Worm (Caenorhabditis elegans) whole organism, young adult: ENCODE data around the gene C34E11.2.

Source experiments
- C17E4.6 ChIP-seq: fragments of 200-800 bp; sonication (Bioruptor generic); IDR thresholded peaks from 2 replicates; pipeline ENCODE4 v1.3.6; 2022; ENCODE audit warnings: missing genetic modification reagents, missing genetic modification characterization, missing compliant biosample characterization
- ccch-3 ChIP-seq: fragments of 200-800 bp; sonication (Bioruptor generic); optimal IDR thresholded peaks from 2 replicates; lab custom pipeline; 2018; ENCODE audit warnings: mild to moderate bottlenecking, missing genetic modification characterization, missing compliant biosample characterization
- dpl-1 ChIP-seq: fragments of 150-350 bp; optimal IDR thresholded peaks from 2 replicates; lab custom pipeline; 2014; ENCODE audit warnings: missing biosample characterization, missing genetic modification reagents, missing genetic modification characterization
- him-1 ChIP-seq: sonication (generic microtip); optimal IDR thresholded peaks from 2 replicates; lab custom pipeline; 2016; ENCODE audit warnings: missing genotype, missing genetic modification reagents, missing genetic modification characterization, missing compliant biosample characterization

- TF ChIP-seq ccch-3 (GFP tag; lab: Kevin White, UChicago) (no peak), C17E4.6 (GFP tag; lab: Robert Waterston, UW) (no peak), dpl-1 (GFP tag; lab: Kevin White, UChicago) (no peak), him-1 (tag; lab: Kevin White, UChicago) (no peak)
These were observed 39.9 kb upstream of the C34E11.2 start for ce11 chrX:11854432-11854831.
